Worm (Caenorhabditis elegans) whole organism, young adult: ENCODE results near the gene ZK402.5.

Experiments used
- K12H6.12 ChIP-seq: fragments of 200-800 bp; sonication (Bioruptor generic); optimal IDR thresholded peaks from 2 replicates; lab custom pipeline; 2018; ENCODE audit warnings: mild to moderate bottlenecking, missing genetic modification characterization, missing compliant biosample characterization
- Y53F4B.3 ChIP-seq: fragments of 200-800 bp; sonication (Bioruptor generic); IDR thresholded peaks from 2 replicates; pipeline ENCODE4 v1.3.6; 2022; ENCODE audit warnings: missing genetic modification reagents, missing genetic modification characterization, missing compliant biosample characterization
- ZK185.1 ChIP-seq: sonication (generic microtip); optimal IDR thresholded peaks from 2 replicates; lab custom pipeline; 2016; ENCODE audit warnings: mild to moderate bottlenecking, missing genetic modification characterization, missing compliant biosample characterization; ENCODE audit not compliant: poor library complexity, severe bottlenecking
- akir-1 ChIP-seq: fragments of 200-800 bp; sonication (Bioruptor generic); optimal IDR thresholded peaks from 2 replicates; lab custom pipeline; 2018; ENCODE audit warnings: mild to moderate bottlenecking, missing genetic modification characterization, moderate library complexity, missing compliant biosample characterization
- atf-7 ChIP-seq: sonication (generic microtip); optimal IDR thresholded peaks from 2 replicates; lab custom pipeline; 2017; ENCODE audit warnings: mild to moderate bottlenecking, missing genetic modification characterization, missing compliant biosample characterization
- bed-2 ChIP-seq: fragments of 200-800 bp; sonication (Bioruptor generic); IDR thresholded peaks from 2 replicates; pipeline ENCODE4 v1.3.6; 2022; ENCODE audit warnings: missing genetic modification reagents, missing genetic modification characterization, missing compliant biosample characterization
- cebp-1 ChIP-seq, 2 experiments: fragments of 200-800 bp in 1 of 2; sonication (Bioruptor generic) in 1 of 2; sonication (generic microtip) in 1 of 2; IDR thresholded peaks in 1 of 2; optimal IDR thresholded peaks in 1 of 2; 2 replicates each; pipeline versions ENCODE4 v1.3.6 to Lab custom; 2017 to 2022; ENCODE audit warnings: missing compliant biosample characterization in 2 of 2, missing genetic modification characterization in 2 of 2, mild to moderate bottlenecking in 1 of 2, missing genetic modification reagents in 1 of 2, moderate library complexity in 1 of 2
- ceh-40 ChIP-seq: fragments of 200-800 bp; sonication (Bioruptor generic); IDR thresholded peaks from 2 replicates; pipeline ENCODE4 v1.3.6; 2022; ENCODE audit warnings: missing genetic modification characterization, missing compliant biosample characterization
- die-1 ChIP-seq: sonication (generic microtip); optimal IDR thresholded peaks from 2 replicates; lab custom pipeline; 2016; ENCODE audit warnings: missing genotype, mild to moderate bottlenecking, missing genetic modification characterization, missing compliant biosample characterization
- dpff-1 ChIP-seq: sonication (generic microtip); optimal IDR thresholded peaks from 2 replicates; lab custom pipeline; 2017; ENCODE audit warnings: mild to moderate bottlenecking, missing genetic modification characterization, missing compliant biosample characterization
- egl-18 ChIP-seq: fragments of 200-800 bp; sonication (Bioruptor generic); IDR thresholded peaks from 2 replicates; pipeline ENCODE4 v1.3.6; 2022; ENCODE audit warnings: missing genetic modification reagents, missing genetic modification characterization, missing compliant biosample characterization
- gei-17 ChIP-seq: fragments of 200-800 bp; sonication (Bioruptor generic); optimal IDR thresholded peaks from 2 replicates; lab custom pipeline; 2018; ENCODE audit warnings: mild to moderate bottlenecking, missing genetic modification characterization, missing compliant biosample characterization
- him-1 ChIP-seq: sonication (generic microtip); optimal IDR thresholded peaks from 2 replicates; lab custom pipeline; 2016; ENCODE audit warnings: missing genotype, missing genetic modification reagents, missing genetic modification characterization, missing compliant biosample characterization
- lag-1 ChIP-seq: fragments of 200-800 bp; sonication (Bioruptor generic); IDR thresholded peaks from 2 replicates; pipeline ENCODE4 v1.3.6; 2022; ENCODE audit warnings: missing genetic modification reagents, missing genetic modification characterization, missing compliant biosample characterization
- lin-40 ChIP-seq: sonication (generic microtip); optimal IDR thresholded peaks from 2 replicates; lab custom pipeline; 2016; ENCODE audit warnings: missing genetic modification characterization, mild to moderate bottlenecking, missing compliant biosample characterization, missing genotype, missing genetic modification reagents
- lir-1 ChIP-seq: fragments of 200-800 bp; sonication (Bioruptor generic); conservative IDR thresholded peaks from 2 replicates; pipeline ENCODE4 v1.3.6; 2022; ENCODE audit warnings: missing genetic modification reagents, missing genetic modification characterization, missing compliant biosample characterization
- madf-8 ChIP-seq: fragments of 200-800 bp; sonication (Bioruptor generic); conservative IDR thresholded peaks from 2 replicates; pipeline ENCODE4 v1.3.6; 2022; ENCODE audit warnings: missing genetic modification reagents, missing genetic modification characterization, missing compliant biosample characterization
- mxl-1 ChIP-seq: sonication (generic microtip); optimal IDR thresholded peaks from 2 replicates; lab custom pipeline; 2016; ENCODE audit warnings: missing genetic modification characterization, missing compliant biosample characterization
- nfya-1 ChIP-seq: sonication (generic microtip); optimal IDR thresholded peaks from 2 replicates; lab custom pipeline; 2017; ENCODE audit warnings: antibody characterized with exemption, missing compliant biosample characterization, missing genetic modification characterization, borderline replicate concordance; ENCODE audit not compliant: insufficient read depth
- nfyb-1 ChIP-seq: fragments of 200-800 bp; sonication (Bioruptor generic); IDR thresholded peaks from 2 replicates; pipeline ENCODE4 v1.3.6; 2022; ENCODE audit warnings: missing genetic modification reagents, missing genetic modification characterization, missing compliant biosample characterization
- nhr-179 ChIP-seq: sonication (generic microtip); optimal IDR thresholded peaks from 2 replicates; lab custom pipeline; 2016; ENCODE audit warnings: mild to moderate bottlenecking, missing genetic modification characterization, missing compliant biosample characterization
- nhr-80 ChIP-seq: sonication (generic microtip); optimal IDR thresholded peaks from 2 replicates; lab custom pipeline; 2016; ENCODE audit warnings: missing genetic modification characterization, missing compliant biosample characterization
- snpc-3.4 ChIP-seq: sonication (generic microtip); optimal IDR thresholded peaks from 2 replicates; lab custom pipeline; 2017; ENCODE audit warnings: missing genetic modification characterization, mild to moderate bottlenecking, missing compliant biosample characterization, antibody characterized with exemption, moderate library complexity, missing genotype, missing genetic modification reagents

Gene ZK402.5

ce11 chrX:1360631-1361030, 40.5 kb downstream of the ZK402.5 start, which contains the start of gene F56C3.4:
Gene F56C3.4, minus strand, starts transcription at chrX:1360731.
- no peak for TF ChIP-seq lir-1
- no peak for TF ChIP-seq nfya-1 (tag; lab: Kevin White, UChicago)
- no peak for TF ChIP-seq ceh-40
- TF ChIP-seq madf-8 (GFP tag; lab: Robert Waterston, UW) = no peak
- no peak for TF ChIP-seq nfyb-1
- TF ChIP-seq gei-17 (GFP tag; lab: Kevin White, UChicago) = no peak
- no peak for TF ChIP-seq nhr-179
- no peak for TF ChIP-seq snpc-3.4 (tag; lab: Kevin White, UChicago)
- no peak for TF ChIP-seq lin-40 (tag; lab: Kevin White, UChicago)
- no peak for TF ChIP-seq K12H6.12 (tag; lab: Kevin White, UChicago)
- no peak for TF ChIP-seq bed-2 (GFP tag; lab: Robert Waterston, UW)
- no peak for TF ChIP-seq ZK185.1 (tag; lab: Kevin White, UChicago)

ce11 chrX:1358295-1358694, 42.9 kb downstream of the ZK402.5 start, which contains the start of gene F56C3.3:
Gene F56C3.3, minus strand, starts transcription at chrX:1358395.
- no peak for TF ChIP-seq atf-7
- no peak for TF ChIP-seq Y53F4B.3 (GFP tag; lab: Robert Waterston, UW)
- TF ChIP-seq nhr-80 (tag; lab: Kevin White, UChicago) = no peak
- no peak for TF ChIP-seq cebp-1 (GFP tag; IDR thresholded peaks at IDR 0.05; lab: Robert Waterston, UW)
- no peak for TF ChIP-seq cebp-1 (tag; optimal IDR thresholded peaks at IDR 0.05; lab: Kevin White, UChicago)
- TF ChIP-seq lag-1 (GFP tag; lab: Robert Waterston, UW) = no peak
- TF ChIP-seq die-1 = no peak
- no peak for TF ChIP-seq dpff-1 (tag; lab: Kevin White, UChicago)
- TF ChIP-seq him-1 = no peak
- TF ChIP-seq egl-18 = no peak
- TF ChIP-seq akir-1 = no peak
- TF ChIP-seq mxl-1 (tag; lab: Kevin White, UChicago) = no peak
- TF ChIP-seq, all 124 proteins: peak for 0
